Worm (Caenorhabditis elegans): ENCODE measurements around the gene hil-1.

hil-1 gene

ce11 chrV:14936587-14936986 is 13.0 kb upstream of the hil-1 start, which contains the start of gene C30G7.2:
C30G7.2 (plus strand) TSS chrV:14936887.
- TF ChIP-seq drap-1 (GFP tag; optimal IDR thresholded peaks at IDR 0.05): no peak
- no peak for TF ChIP-seq nhr-237 (tag; optimal IDR thresholded peaks at IDR 0.05)
- no peak for TF ChIP-seq mab-5 (tag; optimal IDR thresholded peaks at IDR 0.05)
- no peak for TF ChIP-seq ceh-43 (GFP tag; optimal IDR thresholded peaks at IDR 0.05)
- TF ChIP-seq nhr-76 (tag; optimal IDR thresholded peaks at IDR 0.05): no peak
- no peak for TF ChIP-seq bed-3 (GFP tag; optimal IDR thresholded peaks at IDR 0.05)
- TF ChIP-seq mls-2 (tag; optimal IDR thresholded peaks at IDR 0.05): no peak
- no peak for TF ChIP-seq mep-1 (tag; optimal IDR thresholded peaks at IDR 0.05)
- TF ChIP-seq elt-1 (tag; optimal IDR thresholded peaks at IDR 0.05; ENCODE audit: borderline replicate concordance, insufficient read depth): no peak
- no peak for TF ChIP-seq sptf-1 (tag; optimal IDR thresholded peaks at IDR 0.05)
- TF ChIP-seq nhr-12 (tag; optimal IDR thresholded peaks at IDR 0.05): no peak
- no peak for TF ChIP-seq nhr-2 (tag; optimal IDR thresholded peaks at IDR 0.05)
- no peak for TF ChIP-seq unc-120 (tag; optimal IDR thresholded peaks at IDR 0.05; ENCODE audit: poor library complexity, severe bottlenecking)
- no peak for TF ChIP-seq nhr-28 (tag; optimal IDR thresholded peaks at IDR 0.05)

ce11 chrV:14942898-14943297 is 6.7 kb upstream of the hil-1 start:
- TF ChIP-seq zip-8 (tag; optimal IDR thresholded peaks at IDR 0.05) (peak; percentile 96), M03D4.4 (tag; optimal IDR thresholded peaks at IDR 0.05) (no peak)

- TF ChIP-seq nhr-76 (tag; optimal IDR thresholded peaks at IDR 0.05) (no peak), lin-13 (tag; optimal IDR thresholded peaks at IDR 0.05) (no peak), lin-32 (GFP tag; optimal IDR thresholded peaks at IDR 0.05) (no peak), ham-2 (GFP tag; optimal IDR thresholded peaks at IDR 0.05) (no peak), unc-120 (tag; optimal IDR thresholded peaks at IDR 0.05; ENCODE audit: poor library complexity, severe bottlenecking) (no peak), unc-62 (GFP tag; optimal IDR thresholded peaks at IDR 0.05) (no peak), blmp-1 (tag; optimal IDR thresholded peaks at IDR 0.05) (no peak), elt-3 (tag; optimal IDR thresholded peaks at IDR 0.05) (no peak), M03D4.4 (tag; optimal IDR thresholded peaks at IDR 0.05) (no peak), tbx-8 (GFP tag; optimal IDR thresholded peaks at IDR 0.05) (no peak), elt-1 (tag; optimal IDR thresholded peaks at IDR 0.05; ENCODE audit: borderline replicate concordance, insufficient read depth) (no peak), zip-8 (tag; optimal IDR thresholded peaks at IDR 0.05) (no peak), nhr-28 (tag; optimal IDR thresholded peaks at IDR 0.05) (no peak), mep-1 (tag; optimal IDR thresholded peaks at IDR 0.05) (no peak)
Observed at ce11 chrV:14943774-14944173, 5.8 kb upstream of the hil-1 start.

- no peak for TF ChIP-seq unc-39 (tag; optimal IDR thresholded peaks at IDR 0.05)
- TF ChIP-seq ceh-43 (GFP tag; optimal IDR thresholded peaks at IDR 0.05): no peak
- TF ChIP-seq nhr-28 (tag; optimal IDR thresholded peaks at IDR 0.05): no peak
- TF ChIP-seq nhr-237 (tag; optimal IDR thresholded peaks at IDR 0.05): no peak
- TF ChIP-seq cnd-1 (tag; optimal IDR thresholded peaks at IDR 0.05): no peak
- TF ChIP-seq lin-13 (tag; optimal IDR thresholded peaks at IDR 0.05): no peak
- no peak for TF ChIP-seq ceh-83 (GFP tag; optimal IDR thresholded peaks at IDR 0.05)
- no peak for TF ChIP-seq blmp-1 (tag; optimal IDR thresholded peaks at IDR 0.05)
- TF ChIP-seq lin-32 (GFP tag; optimal IDR thresholded peaks at IDR 0.05): no peak
- TF ChIP-seq drap-1 (GFP tag; optimal IDR thresholded peaks at IDR 0.05): no peak
- TF ChIP-seq pha-4 (tag; optimal IDR thresholded peaks at IDR 0.05): no peak
- TF ChIP-seq ces-1 (GFP tag; optimal IDR thresholded peaks at IDR 0.05): no peak
- no peak for TF ChIP-seq tbx-8 (GFP tag; optimal IDR thresholded peaks at IDR 0.05)
- no peak for TF ChIP-seq mab-5 (tag; optimal IDR thresholded peaks at IDR 0.05)
- TF ChIP-seq ztf-11 (tag; optimal IDR thresholded peaks at IDR 0.05): no peak
- TF ChIP-seq M03D4.4 (tag; optimal IDR thresholded peaks at IDR 0.05): no peak
- TF ChIP-seq sptf-1 (tag; optimal IDR thresholded peaks at IDR 0.05): no peak
- no peak for TF ChIP-seq elt-3 (tag; optimal IDR thresholded peaks at IDR 0.05)
- TF ChIP-seq lsy-2 (tag; optimal IDR thresholded peaks at IDR 0.05): no peak
- no peak for TF ChIP-seq nhr-2 (tag; optimal IDR thresholded peaks at IDR 0.05)
Observed at ce11 chrV:14945124-14945523, 4.5 kb upstream of the hil-1 start.

ce11 chrV:14945697-14946096 is 3.9 kb upstream of the hil-1 start, which contains the start of gene C30G7.3:
C30G7.3 (minus strand) TSS chrV:14945704.
- TF ChIP-seq ces-1 (GFP tag; optimal IDR thresholded peaks at IDR 0.05): no peak
- TF ChIP-seq unc-39 (tag; optimal IDR thresholded peaks at IDR 0.05): no peak
- TF ChIP-seq lsy-2 (tag; optimal IDR thresholded peaks at IDR 0.05): no peak
- TF ChIP-seq nhr-12 (tag; optimal IDR thresholded peaks at IDR 0.05): no peak
- TF ChIP-seq lin-32 (GFP tag; optimal IDR thresholded peaks at IDR 0.05): no peak
- TF ChIP-seq snpc-4 (tag; optimal IDR thresholded peaks at IDR 0.05): no peak
- no peak for TF ChIP-seq blmp-1 (tag; optimal IDR thresholded peaks at IDR 0.05)
- no peak for TF ChIP-seq ztf-11 (tag; optimal IDR thresholded peaks at IDR 0.05)
- TF ChIP-seq M03D4.4 (tag; optimal IDR thresholded peaks at IDR 0.05): no peak
- no peak for TF ChIP-seq mab-5 (tag; optimal IDR thresholded peaks at IDR 0.05)
- no peak for TF ChIP-seq ham-2 (GFP tag; optimal IDR thresholded peaks at IDR 0.05)
